Fruit fly (Drosophila melanogaster): Measurements from ENCODE around the gene CG31624.

Gene CG31624

dm6 chr2L:21195331-21195730 is 4.8 kb downstream of the CG31624 start (continued):
- TF ChIP-seq CG30403 (GFP tag; optimal IDR thresholded peaks at IDR 0.05) (peak; percentile 11), chinmo (GFP tag; IDR thresholded peaks at IDR 0.05; ENCODE audit: partially characterized antibody) (no peak), dimm (GFP tag; IDR thresholded peaks at IDR 0.05) (no peak), ERR (GFP tag; optimal IDR thresholded peaks at IDR 0.05) (no peak), CG14441 (GFP tag; IDR thresholded peaks at IDR 0.05) (no peak), dan (GFP tag; IDR thresholded peaks at IDR 0.05) (no peak), Ptx1 (GFP tag; IDR thresholded peaks at IDR 0.05) (0 out of 2 replicates have a peak, but pooled peaks have one; percentile 9), CG31441 (GFP tag; IDR thresholded peaks at IDR 0.05) (no peak), knrl (GFP tag; IDR thresholded peaks at IDR 0.05; ENCODE audit: partially characterized antibody) (no peak), Stat92E (GFP tag; optimal IDR thresholded peaks at IDR 0.05) (no peak), CG10431 (GFP tag; optimal IDR thresholded peaks at IDR 0.05) (no peak), repo (GFP tag; optimal IDR thresholded peaks at IDR 0.05) (no peak), nau (GFP tag; optimal IDR thresholded peaks at IDR 0.05) (no peak), insv (GFP tag; optimal IDR thresholded peaks at IDR 0.05) (no peak), tx (GFP tag; optimal IDR thresholded peaks at IDR 0.05) (no peak), Six4 (GFP tag; optimal IDR thresholded peaks at IDR 0.05) (no peak), crc (GFP tag; optimal IDR thresholded peaks at IDR 0.05) (no peak), D19A (tag; optimal IDR thresholded peaks at IDR 0.05) (peak; percentile 55), CG4360 (GFP tag; IDR thresholded peaks at IDR 0.05) (no peak), CoRest (tag; optimal IDR thresholded peaks at IDR 0.05) (peak; percentile 28), Sry-β (GFP tag; optimal IDR thresholded peaks at IDR 0.05) (no peak), CG12219 (GFP tag; optimal IDR thresholded peaks at IDR 0.05) (no peak), gem (tag; optimal IDR thresholded peaks at IDR 0.05) (peak; percentile 29), gsb (GFP tag; IDR thresholded peaks at IDR 0.05) (no peak), HLH3B (GFP tag; IDR thresholded peaks at IDR 0.05) (no peak), Mad (GFP tag; optimal IDR thresholded peaks at IDR 0.05) (no peak), Sox100B (GFP tag; optimal IDR thresholded peaks at IDR 0.05) (no peak), CG6791 (GFP tag; IDR thresholded peaks at IDR 0.05; ENCODE audit: partially characterized antibody) (no peak), CG4617 (GFP tag; optimal IDR thresholded peaks at IDR 0.05; ENCODE audit: borderline replicate concordance) (no peak), fru (optimal IDR thresholded peaks at IDR 0.05) (no peak), CG6765 (GFP tag; optimal IDR thresholded peaks at IDR 0.05) (no peak), CG7839 (tag; optimal IDR thresholded peaks at IDR 0.05) (peak; percentile 16), jing (GFP tag; optimal IDR thresholded peaks at IDR 0.05) (no peak), ken (GFP tag; IDR thresholded peaks at IDR 0.05) (no peak), CG10565 (GFP tag; optimal IDR thresholded peaks at IDR 0.05) (no peak), grn (GFP tag; optimal IDR thresholded peaks at IDR 0.05) (no peak), CG7271 (tag; optimal IDR thresholded peaks at IDR 0.05) (no peak), danr (GFP tag; IDR thresholded peaks at IDR 0.05) (no peak), CG2875 (GFP tag; optimal IDR thresholded peaks at IDR 0.05) (no peak), oc (tag; optimal IDR thresholded peaks at IDR 0.05) (no peak), HmgD (GFP tag; optimal IDR thresholded peaks at IDR 0.05) (no peak), ase (GFP tag; IDR thresholded peaks at IDR 0.05) (no peak), Xrp1 (GFP tag; IDR thresholded peaks at IDR 0.05) (no peak), bigmax (GFP tag; optimal IDR thresholded peaks at IDR 0.05) (no peak), Fer3 (tag; optimal IDR thresholded peaks at IDR 0.05) (peak; percentile 40), Ada2b (GFP tag; IDR thresholded peaks at IDR 0.05) (no peak), Ets65A (GFP tag) (no peak)
